Worm (Caenorhabditis elegans): ENCODE data around the gene vang-1.
A peak's percentile ranks its signal among the peaks of the same experiment; 100 is the strongest.

vang-1 gene

DNA sequence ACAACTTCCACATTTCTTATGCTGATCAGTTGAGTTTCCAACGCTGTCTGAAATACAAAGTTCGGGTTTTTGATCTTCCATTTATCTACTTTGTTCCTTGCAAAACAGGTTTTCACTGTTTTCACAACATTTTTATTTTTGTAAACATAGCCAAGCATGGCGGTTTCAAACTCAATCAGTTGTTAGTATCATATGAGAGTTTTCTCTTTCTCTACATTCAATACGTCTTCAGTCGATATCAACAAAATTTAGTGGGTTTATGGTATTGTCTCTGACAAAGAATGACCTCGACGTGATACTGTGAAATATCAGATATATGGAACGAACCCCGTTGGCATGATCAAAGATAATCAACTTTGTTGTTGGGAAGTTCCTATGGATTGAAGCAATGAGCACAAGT lies 10.0 kb downstream of the vang-1 start (continued):
- no peak for TF ChIP-seq unc-3 (GFP tag; conservative IDR thresholded peaks at IDR 0.05)
- no peak for TF ChIP-seq unc-3 (tag; optimal IDR thresholded peaks at IDR 0.05)

DNA sequence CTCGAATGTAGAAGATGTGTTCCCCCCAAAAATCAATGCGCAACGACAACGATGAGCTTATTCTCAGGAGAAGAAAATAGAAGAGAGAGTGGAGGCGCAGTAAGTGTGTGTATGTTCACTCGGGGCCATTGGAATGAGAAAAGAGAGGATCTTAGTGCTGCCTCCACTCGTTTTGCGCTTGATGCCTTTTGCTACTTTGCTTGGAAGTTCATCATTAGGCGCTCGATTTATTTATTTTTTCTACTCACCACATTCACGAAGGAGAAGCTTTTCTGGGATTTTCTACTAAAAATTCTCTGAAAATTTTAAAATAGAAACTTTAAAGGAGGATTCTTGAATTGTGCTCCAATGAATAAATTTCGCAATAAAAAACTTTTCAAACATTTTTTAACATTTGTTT lies 12.6 kb downstream of the vang-1 start, which contains the start of gene F52B10.3:
Gene F52B10.3, minus strand, starts transcription at position 101 of the 400 bp plus-strand sequence.
- TF ChIP-seq ceh-48 (tag; optimal IDR thresholded peaks at IDR 0.05) (peak; percentile 64), elt-2 (tag; optimal IDR thresholded peaks at IDR 0.05) (peak; percentile 1), hlh-13 (GFP tag; optimal IDR thresholded peaks at IDR 0.05) (no peak), hlh-30 (tag; optimal IDR thresholded peaks at IDR 0.05; ENCODE audit: insufficient read depth) (no peak), dmd-4 (tag; optimal IDR thresholded peaks at IDR 0.05; ENCODE audit: borderline replicate concordance) (no peak), nfya-1 (tag; optimal IDR thresholded peaks at IDR 0.05) (peak; percentile 5), fkh-10 (GFP tag; optimal IDR thresholded peaks at IDR 0.05) (no peak)

DNA sequence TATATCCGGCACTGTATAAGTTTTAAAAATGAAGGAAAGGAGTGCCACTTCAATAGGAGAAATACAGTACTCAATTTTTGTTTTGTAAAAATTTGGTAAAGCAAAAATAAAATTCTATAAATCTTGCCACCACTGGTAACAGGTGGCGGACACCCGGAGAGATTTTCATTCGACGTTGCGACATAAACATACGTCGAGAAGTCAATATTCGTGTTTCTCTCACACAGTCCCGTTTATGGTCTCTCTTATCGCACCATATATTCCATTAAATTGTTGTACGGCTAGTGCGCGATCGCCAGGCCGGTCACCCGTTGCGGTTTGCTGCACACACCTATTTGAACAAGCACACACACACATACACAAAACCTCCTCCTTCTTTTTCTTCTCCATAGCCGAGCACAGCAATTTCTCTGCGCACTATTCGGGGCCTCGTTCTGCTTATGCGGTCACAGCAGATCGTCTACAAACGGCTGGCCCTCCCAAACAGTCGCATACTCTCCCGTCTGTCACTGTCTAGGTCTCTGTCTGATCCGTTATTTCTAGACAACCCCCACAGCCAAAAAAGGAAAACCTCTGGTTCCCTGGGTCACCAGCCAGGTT lies 15.3 kb downstream of the vang-1 start:
- TF ChIP-seq tbx-2 (tag; optimal IDR thresholded peaks at IDR 0.05): peak; percentile 68
- TF ChIP-seq ref-2 (tag; optimal IDR thresholded peaks at IDR 0.05): peak; percentile 39
- no peak for TF ChIP-seq nhr-232 (tag; optimal IDR thresholded peaks at IDR 0.05)
- TF ChIP-seq sdc-2 (tag; optimal IDR thresholded peaks at IDR 0.05): peak; percentile 69
- TF ChIP-seq madf-2 (tag; optimal IDR thresholded peaks at IDR 0.05): no peak
- no peak for TF ChIP-seq odd-2 (tag; optimal IDR thresholded peaks at IDR 0.05)
- TF ChIP-seq ttx-3 (tag; optimal IDR thresholded peaks at IDR 0.05): no peak
- TF ChIP-seq hlh-6 (tag; optimal IDR thresholded peaks at IDR 0.05): peak; percentile 40
- TF ChIP-seq K02D7.2 (tag; optimal IDR thresholded peaks at IDR 0.05): no peak
- peak; percentile 29 for TF ChIP-seq ceh-31 (tag; optimal IDR thresholded peaks at IDR 0.05)
- no peak for TF ChIP-seq unc-55 (GFP tag; optimal IDR thresholded peaks at IDR 0.05)
- TF ChIP-seq C08G9.2 (tag; optimal IDR thresholded peaks at IDR 0.05): no peak
- TF ChIP-seq dve-1 (tag; optimal IDR thresholded peaks at IDR 0.05): no peak
- TF ChIP-seq ceh-18 (tag; optimal IDR thresholded peaks at IDR 0.05): no peak
- TF ChIP-seq K09A11.1 (tag; optimal IDR thresholded peaks at IDR 0.05; ENCODE audit: insufficient read depth): no peak
- no peak for TF ChIP-seq lim-6 (tag; optimal IDR thresholded peaks at IDR 0.05)
- TF ChIP-seq ceh-19 (GFP tag; optimal IDR thresholded peaks at IDR 0.05): peak; percentile 25
- TF ChIP-seq elt-2 (tag; optimal IDR thresholded peaks at IDR 0.05): peak; percentile 33
- TF ChIP-seq ztf-16 (tag; optimal IDR thresholded peaks at IDR 0.05): no peak
- TF ChIP-seq zip-5 (tag; optimal IDR thresholded peaks at IDR 0.05): no peak
- no peak for TF ChIP-seq lin-11 (tag; optimal IDR thresholded peaks at IDR 0.05)
- no peak for TF ChIP-seq pax-1 (tag; optimal IDR thresholded peaks at IDR 0.05)
- TF ChIP-seq pha-4 (tag; optimal IDR thresholded peaks at IDR 0.05): no peak
- TF ChIP-seq che-1 (tag; optimal IDR thresholded peaks at IDR 0.05): peak; percentile 18
- no peak for TF ChIP-seq tbx-7 (tag; optimal IDR thresholded peaks at IDR 0.05)
- peak; percentile 13 for TF ChIP-seq ceh-34 (tag; optimal IDR thresholded peaks at IDR 0.05)
- no peak for TF ChIP-seq fkh-10 (GFP tag; optimal IDR thresholded peaks at IDR 0.05)
- TF ChIP-seq unc-86 (tag; optimal IDR thresholded peaks at IDR 0.05): no peak

DNA sequence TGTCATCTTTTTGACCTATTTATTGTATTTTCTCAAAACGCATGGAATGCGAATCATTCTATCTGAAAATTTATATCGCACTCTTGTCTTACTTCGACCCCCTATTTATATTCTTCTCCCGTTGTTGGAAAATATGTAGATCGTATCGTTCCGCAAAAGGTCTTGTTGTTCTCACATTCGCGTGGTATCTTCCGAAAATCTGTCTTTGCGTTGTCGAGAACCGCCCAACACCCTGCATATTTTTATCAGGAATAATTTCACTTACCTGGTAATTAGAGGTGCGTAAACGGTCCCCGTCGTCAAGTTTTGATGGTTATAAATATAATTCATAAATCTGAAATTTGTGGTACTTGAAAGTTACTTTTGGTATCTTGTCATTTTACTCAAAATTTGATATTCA lies 17.2 kb downstream of the vang-1 start:
- TF ChIP-seq hlh-6 (tag; optimal IDR thresholded peaks at IDR 0.05) (no peak), elt-2 (tag; optimal IDR thresholded peaks at IDR 0.05) (no peak), sox-4 (tag; optimal IDR thresholded peaks at IDR 0.05) (no peak), pag-3 (tag; optimal IDR thresholded peaks at IDR 0.05; ENCODE audit: borderline replicate concordance) (no peak), che-1 (tag; optimal IDR thresholded peaks at IDR 0.05) (no peak), hlh-15 (tag; optimal IDR thresholded peaks at IDR 0.05) (no peak), odd-2 (tag; optimal IDR thresholded peaks at IDR 0.05) (no peak), npax-4 (tag; optimal IDR thresholded peaks at IDR 0.05) (no peak), fax-1 (tag; optimal IDR thresholded peaks at IDR 0.05) (no peak), nhr-232 (tag; optimal IDR thresholded peaks at IDR 0.05) (no peak), hlh-13 (GFP tag; optimal IDR thresholded peaks at IDR 0.05) (no peak), pha-2 (tag; optimal IDR thresholded peaks at IDR 0.05) (no peak), F13H6.1 (tag; optimal IDR thresholded peaks at IDR 0.05) (no peak), pat-9 (tag; optimal IDR thresholded peaks at IDR 0.05) (no peak), madf-2 (tag; optimal IDR thresholded peaks at IDR 0.05) (no peak), sdc-2 (tag; optimal IDR thresholded peaks at IDR 0.05) (no peak), ceh-22 (tag; optimal IDR thresholded peaks at IDR 0.05) (no peak), mec-3 (tag; optimal IDR thresholded peaks at IDR 0.05; ENCODE audit: borderline replicate concordance) (no peak), ceh-34 (tag; optimal IDR thresholded peaks at IDR 0.05) (no peak)

Measured in whole organism, late embryonic.